Worm (Caenorhabditis elegans): Measurements from ENCODE around the gene mev-1.

The mev-1 gene

ce11 chrIII:10367355-10367909, 33.4 kb downstream of the mev-1 start:
- TF ChIP-seq ces-1 (GFP tag; optimal IDR thresholded peaks at IDR 0.05) (peak; percentile 31), ceh-43 (GFP tag; optimal IDR thresholded peaks at IDR 0.05) (no peak)

- TF ChIP-seq mls-2 (tag; optimal IDR thresholded peaks at IDR 0.05) (no peak), mab-5 (tag; optimal IDR thresholded peaks at IDR 0.05) (no peak), ham-2 (GFP tag; optimal IDR thresholded peaks at IDR 0.05) (no peak), drap-1 (GFP tag; optimal IDR thresholded peaks at IDR 0.05) (no peak), M03D4.4 (tag; optimal IDR thresholded peaks at IDR 0.05) (no peak), cnd-1 (tag; optimal IDR thresholded peaks at IDR 0.05) (no peak), blmp-1 (tag; optimal IDR thresholded peaks at IDR 0.05) (no peak), snpc-4 (tag; optimal IDR thresholded peaks at IDR 0.05) (no peak), nhr-28 (tag; optimal IDR thresholded peaks at IDR 0.05) (no peak), ces-1 (GFP tag; optimal IDR thresholded peaks at IDR 0.05) (no peak), flh-1 (GFP tag; optimal IDR thresholded peaks at IDR 0.05) (no peak)
Observed at ce11 chrIII:10373845-10374244, 39.8 kb downstream of the mev-1 start.

ce11 chrIII:10376041-10376440, 42.0 kb downstream of the mev-1 start:
- no peak for TF ChIP-seq mls-2 (tag; optimal IDR thresholded peaks at IDR 0.05)
- no peak for TF ChIP-seq ceh-43 (GFP tag; optimal IDR thresholded peaks at IDR 0.05)
- TF ChIP-seq M03D4.4 (tag; optimal IDR thresholded peaks at IDR 0.05): no peak
- TF ChIP-seq flh-1 (GFP tag; optimal IDR thresholded peaks at IDR 0.05): no peak
- TF ChIP-seq sptf-1 (tag; optimal IDR thresholded peaks at IDR 0.05): no peak
- TF ChIP-seq sem-2 (GFP tag; optimal IDR thresholded peaks at IDR 0.05): no peak
- TF ChIP-seq nhr-237 (tag; optimal IDR thresholded peaks at IDR 0.05): no peak
- no peak for TF ChIP-seq blmp-1 (tag; optimal IDR thresholded peaks at IDR 0.05)
- no peak for TF ChIP-seq elt-1 (tag; optimal IDR thresholded peaks at IDR 0.05; ENCODE audit: borderline replicate concordance, insufficient read depth)
- TF ChIP-seq ceh-83 (GFP tag; optimal IDR thresholded peaks at IDR 0.05): no peak
- TF ChIP-seq mab-5 (tag; optimal IDR thresholded peaks at IDR 0.05): no peak
- TF ChIP-seq nhr-76 (tag; optimal IDR thresholded peaks at IDR 0.05): no peak
- no peak for TF ChIP-seq nhr-12 (tag; optimal IDR thresholded peaks at IDR 0.05)
- no peak for TF ChIP-seq unc-39 (tag; optimal IDR thresholded peaks at IDR 0.05)

- TF ChIP-seq unc-39 (tag; optimal IDR thresholded peaks at IDR 0.05) (no peak), nhr-28 (tag; optimal IDR thresholded peaks at IDR 0.05) (no peak), ceh-43 (GFP tag; optimal IDR thresholded peaks at IDR 0.05) (no peak), flh-1 (GFP tag; optimal IDR thresholded peaks at IDR 0.05) (no peak), zip-8 (tag; optimal IDR thresholded peaks at IDR 0.05) (no peak)
Observed at ce11 chrIII:10378899-10379298, 44.8 kb downstream of the mev-1 start.

- no peak for TF ChIP-seq mls-2 (tag; optimal IDR thresholded peaks at IDR 0.05)
- no peak for TF ChIP-seq M03D4.4 (tag; optimal IDR thresholded peaks at IDR 0.05)
- no peak for TF ChIP-seq nhr-12 (tag; optimal IDR thresholded peaks at IDR 0.05)
- no peak for TF ChIP-seq sem-2 (GFP tag; optimal IDR thresholded peaks at IDR 0.05)
- TF ChIP-seq tbx-8 (GFP tag; optimal IDR thresholded peaks at IDR 0.05): no peak
- no peak for TF ChIP-seq drap-1 (GFP tag; optimal IDR thresholded peaks at IDR 0.05)
- TF ChIP-seq lsy-2 (tag; optimal IDR thresholded peaks at IDR 0.05): no peak
- TF ChIP-seq mep-1 (tag; optimal IDR thresholded peaks at IDR 0.05): no peak
- no peak for TF ChIP-seq lin-13 (tag; optimal IDR thresholded peaks at IDR 0.05)
- TF ChIP-seq elt-3 (tag; optimal IDR thresholded peaks at IDR 0.05): no peak
- TF ChIP-seq nhr-28 (tag; optimal IDR thresholded peaks at IDR 0.05): no peak
- no peak for TF ChIP-seq ceh-43 (GFP tag; optimal IDR thresholded peaks at IDR 0.05)
- TF ChIP-seq cnd-1 (tag; optimal IDR thresholded peaks at IDR 0.05): no peak
- TF ChIP-seq mab-5 (tag; optimal IDR thresholded peaks at IDR 0.05): no peak
- no peak for TF ChIP-seq sptf-1 (tag; optimal IDR thresholded peaks at IDR 0.05)
- no peak for TF ChIP-seq flh-1 (GFP tag; optimal IDR thresholded peaks at IDR 0.05)
- no peak for TF ChIP-seq unc-39 (tag; optimal IDR thresholded peaks at IDR 0.05)
- TF ChIP-seq ceh-39 (tag; optimal IDR thresholded peaks at IDR 0.05): no peak
Observed at ce11 chrIII:10379632-10380031, 45.6 kb downstream of the mev-1 start.

- TF ChIP-seq nhr-28 (tag; optimal IDR thresholded peaks at IDR 0.05): no peak
- no peak for TF ChIP-seq zip-8 (tag; optimal IDR thresholded peaks at IDR 0.05)
- TF ChIP-seq sem-2 (GFP tag; optimal IDR thresholded peaks at IDR 0.05): no peak
- TF ChIP-seq mep-1 (tag; optimal IDR thresholded peaks at IDR 0.05): no peak
- no peak for TF ChIP-seq bed-3 (GFP tag; optimal IDR thresholded peaks at IDR 0.05)
- TF ChIP-seq ceh-43 (GFP tag; optimal IDR thresholded peaks at IDR 0.05): no peak
- TF ChIP-seq hlh-1 (tag; optimal IDR thresholded peaks at IDR 0.05): no peak
- no peak for TF ChIP-seq mab-5 (tag; optimal IDR thresholded peaks at IDR 0.05)
- TF ChIP-seq cnd-1 (tag; optimal IDR thresholded peaks at IDR 0.05): no peak
- no peak for TF ChIP-seq nhr-76 (tag; optimal IDR thresholded peaks at IDR 0.05)
- TF ChIP-seq sptf-1 (tag; optimal IDR thresholded peaks at IDR 0.05): no peak
- peak; percentile 57 for TF ChIP-seq ces-1 (GFP tag; optimal IDR thresholded peaks at IDR 0.05)
- TF ChIP-seq M03D4.4 (tag; optimal IDR thresholded peaks at IDR 0.05): no peak
- TF ChIP-seq ztf-11 (tag; optimal IDR thresholded peaks at IDR 0.05): no peak
- TF ChIP-seq elt-3 (tag; optimal IDR thresholded peaks at IDR 0.05): no peak
- TF ChIP-seq lsy-2 (tag; optimal IDR thresholded peaks at IDR 0.05): no peak
- TF ChIP-seq unc-120 (tag; optimal IDR thresholded peaks at IDR 0.05; ENCODE audit: poor library complexity, severe bottlenecking): peak; percentile 8
- TF ChIP-seq snpc-4 (tag; optimal IDR thresholded peaks at IDR 0.05): no peak
- no peak for TF ChIP-seq unc-39 (tag; optimal IDR thresholded peaks at IDR 0.05)
- TF ChIP-seq nhr-237 (tag; optimal IDR thresholded peaks at IDR 0.05): peak; percentile 0
- TF ChIP-seq elt-1 (tag; optimal IDR thresholded peaks at IDR 0.05; ENCODE audit: borderline replicate concordance, insufficient read depth): no peak
- TF ChIP-seq ham-2 (GFP tag; optimal IDR thresholded peaks at IDR 0.05): no peak
- no peak for TF ChIP-seq drap-1 (GFP tag; optimal IDR thresholded peaks at IDR 0.05)
Observed at ce11 chrIII:10380640-10381039, 46.6 kb downstream of the mev-1 start.

All from whole organism, mixed stage, embryonic.